Fruit fly (Drosophila melanogaster) whole organism, embryonic: ENCODE results near the gene wit.

Experiments used
- BEAF-32 ChIP-seq: fragments of 200-800 bp; sonication (Bioruptor generic); optimal IDR thresholded peaks from 3 replicates; lab custom pipeline; 2017; ENCODE audit warnings: missing biosample characterization, missing genetic modification characterization, mild to moderate bottlenecking, moderate library complexity, missing genetic modification reagents
- Bgb ChIP-seq: fragments of 200-800 bp; sonication (Bioruptor generic); IDR thresholded peaks from 2 replicates; pipeline ENCODE4 v1.3.6; 2022; ENCODE audit warnings: missing biosample characterization, missing genetic modification characterization; ENCODE audit not compliant: partially characterized antibody
- CG10267 ChIP-seq: fragments of 200-800 bp; sonication (Bioruptor generic); optimal IDR thresholded peaks from 2 replicates; lab custom pipeline; 2018; ENCODE audit warnings: missing biosample characterization, mild to moderate bottlenecking, missing genetic modification characterization, moderate library complexity
- CG10321 ChIP-seq: fragments of 200-800 bp; sonication (Bioruptor generic); IDR thresholded peaks from 2 replicates; pipeline ENCODE4 v1.3.6; 2022; ENCODE audit warnings: missing biosample characterization, missing genetic modification characterization
- CG12155 ChIP-seq: fragments of 200-800 bp; sonication (Bioruptor generic); optimal IDR thresholded peaks from 3 replicates; lab custom pipeline; 2016; ENCODE audit warnings: missing biosample characterization, missing genetic modification characterization
- CG12236 ChIP-seq: fragments of 200-800 bp; sonication (Bioruptor generic); optimal IDR thresholded peaks from 2 replicates; lab custom pipeline; 2016; ENCODE audit warnings: missing biosample characterization, missing genetic modification characterization
- CG13624 ChIP-seq: fragments of 200-800 bp; sonication (Bioruptor generic); optimal IDR thresholded peaks from 2 replicates; lab custom pipeline; 2016; ENCODE audit warnings: missing biosample characterization, missing genetic modification characterization
- CG13775 ChIP-seq: fragments of 200-800 bp; sonication (Bioruptor generic); optimal IDR thresholded peaks from 3 replicates; lab custom pipeline; 2017; ENCODE audit warnings: missing biosample characterization, mild to moderate bottlenecking, missing genetic modification characterization
- CG15073 ChIP-seq: fragments of 200-800 bp; sonication (Bioruptor generic); optimal IDR thresholded peaks from 2 replicates; lab custom pipeline; 2016; ENCODE audit warnings: missing biosample characterization, missing genetic modification characterization
- CG17912 ChIP-seq: fragments of 200-800 bp; sonication (Bioruptor generic); optimal IDR thresholded peaks from 2 replicates; lab custom pipeline; 2018; ENCODE audit warnings: missing biosample characterization, mild to moderate bottlenecking, missing genetic modification characterization
- CG18476 ChIP-seq: fragments of 200-800 bp; sonication (Bioruptor generic); optimal IDR thresholded peaks from 2 replicates; lab custom pipeline; 2016; ENCODE audit warnings: missing biosample characterization, mild to moderate bottlenecking, missing genetic modification characterization
- CG2129 ChIP-seq: fragments of 200-800 bp; sonication (Bioruptor generic); IDR thresholded peaks from 2 replicates; pipeline ENCODE4 v1.3.6; 2022; ENCODE audit warnings: missing biosample characterization, missing genetic modification characterization; ENCODE audit not compliant: partially characterized antibody
- CG2199 ChIP-seq: fragments of 200-800 bp; sonication (Bioruptor generic); IDR thresholded peaks from 3 replicates; pipeline ENCODE4 v1.3.6; 2022; ENCODE audit warnings: missing biosample characterization, missing genetic modification characterization
- CG2202 ChIP-seq: fragments of 200-800 bp; sonication (Bioruptor generic); optimal IDR thresholded peaks from 2 replicates; lab custom pipeline; 2018; ENCODE audit warnings: missing biosample characterization, mild to moderate bottlenecking, missing genetic modification characterization
- CG30431 ChIP-seq: fragments of 200-800 bp; sonication (Bioruptor generic); optimal IDR thresholded peaks from 2 replicates; lab custom pipeline; 2017; ENCODE audit warnings: missing biosample characterization, missing genetic modification characterization
- CG3065 ChIP-seq: fragments of 200-800 bp; sonication (Bioruptor generic); optimal IDR thresholded peaks from 2 replicates; lab custom pipeline; 2016; ENCODE audit warnings: missing biosample characterization, missing genetic modification characterization
- CG31224 ChIP-seq: fragments of 200-800 bp; sonication (Bioruptor generic); IDR thresholded peaks from 2 replicates; pipeline ENCODE4 v1.3.6; 2022; ENCODE audit warnings: missing biosample characterization, missing genetic modification characterization
- CG31441 ChIP-seq: fragments of 200-800 bp; sonication (Bioruptor generic); IDR thresholded peaks from 2 replicates; pipeline ENCODE4 v1.3.6; 2022; ENCODE audit warnings: missing biosample characterization, missing genetic modification characterization
- CG32767 ChIP-seq: fragments of 200-800 bp; sonication (Bioruptor generic); IDR thresholded peaks from 2 replicates; pipeline ENCODE4 v1.3.6; 2022; ENCODE audit warnings: missing biosample characterization, missing genetic modification characterization
- CG3407 ChIP-seq: fragments of 200-800 bp; sonication (Bioruptor generic); optimal IDR thresholded peaks from 2 replicates; lab custom pipeline; 2018; ENCODE audit warnings: missing biosample characterization, mild to moderate bottlenecking, missing genetic modification characterization
- CG3838 ChIP-seq: fragments of 200-800 bp; sonication (Bioruptor generic); optimal IDR thresholded peaks from 3 replicates; lab custom pipeline; 2016; ENCODE audit warnings: missing biosample characterization, missing genetic modification characterization
- CG8924 ChIP-seq: fragments of 200-800 bp; optimal IDR thresholded peaks from 3 replicates; lab custom pipeline; 2019; ENCODE audit warnings: missing biosample characterization, mild to moderate bottlenecking, missing genetic modification characterization, moderate library complexity
- Deaf1 ChIP-seq: fragments of 200-800 bp; optimal IDR thresholded peaks from 3 replicates; lab custom pipeline; 2019; ENCODE audit warnings: missing biosample characterization, mild to moderate bottlenecking, missing genetic modification characterization, moderate library complexity
- Doc3 ChIP-seq: fragments of 200-800 bp; sonication (Bioruptor generic); IDR thresholded peaks from 3 replicates; pipeline ENCODE4 v1.3.6; 2022; ENCODE audit warnings: missing biosample characterization, missing genetic modification characterization; ENCODE audit not compliant: partially characterized antibody
- Dp ChIP-seq: fragments of 200-800 bp; sonication (Bioruptor generic); optimal IDR thresholded peaks from 2 replicates; lab custom pipeline; 2018; ENCODE audit warnings: missing biosample characterization, mild to moderate bottlenecking, missing genetic modification characterization, moderate library complexity
- Ets97D ChIP-seq: fragments of 200-800 bp; sonication (Bioruptor generic); optimal IDR thresholded peaks from 3 replicates; lab custom pipeline; 2016; ENCODE audit warnings: missing biosample characterization, missing genetic modification characterization
- Gsc ChIP-seq: fragments of 200-800 bp; sonication (Bioruptor generic); IDR thresholded peaks from 2 replicates; pipeline ENCODE4 v1.3.6; 2022; ENCODE audit warnings: missing biosample characterization, missing genetic modification characterization
- HmgZ ChIP-seq: fragments of 200-800 bp; sonication (Bioruptor generic); optimal IDR thresholded peaks from 2 replicates; lab custom pipeline; 2018; ENCODE audit warnings: missing biosample characterization, mild to moderate bottlenecking, missing genetic modification characterization
- Hsf ChIP-seq: fragments of 200-800 bp; sonication (Bioruptor generic); optimal IDR thresholded peaks from 3 replicates; lab custom pipeline; 2016; ENCODE audit warnings: missing biosample characterization, missing genetic modification characterization
- Mrtf ChIP-seq: fragments of 200-800 bp; sonication (Bioruptor generic); IDR thresholded peaks from 3 replicates; pipeline ENCODE4 v1.3.6; 2022; ENCODE audit warnings: missing biosample characterization, missing genetic modification characterization
- Oli ChIP-seq: fragments of 200-800 bp; sonication (Bioruptor generic); optimal IDR thresholded peaks from 2 replicates; lab custom pipeline; 2018; ENCODE audit warnings: missing biosample characterization, mild to moderate bottlenecking, missing genetic modification characterization, moderate library complexity
- cad ChIP-seq: fragments of >200 bp; optimal IDR thresholded peaks from 2 replicates; lab custom pipeline; 2017; ENCODE audit warnings: missing biosample characterization, missing genetic modification characterization
- cas ChIP-seq: fragments of 200-800 bp; sonication (Bioruptor generic); IDR thresholded peaks from 2 replicates; pipeline ENCODE4 v1.3.6; 2022; ENCODE audit warnings: missing biosample characterization, missing genetic modification characterization
- corto ChIP-seq: fragments of 200-800 bp; sonication (Bioruptor generic); optimal IDR thresholded peaks from 2 replicates; lab custom pipeline; 2016; ENCODE audit warnings: missing biosample characterization, mild to moderate bottlenecking, missing genetic modification characterization, moderate library complexity
- crol ChIP-seq: fragments of 200-800 bp; sonication (Bioruptor generic); IDR thresholded peaks from 2 replicates; pipeline ENCODE4 v1.3.6; 2022; ENCODE audit warnings: missing biosample characterization, missing genetic modification characterization
- ewg ChIP-seq: fragments of 200-800 bp; sonication (Bioruptor generic); optimal IDR thresholded peaks from 3 replicates; lab custom pipeline; 2017; ENCODE audit warnings: mild to moderate bottlenecking, missing biosample characterization, missing genetic modification reagents, missing genetic modification characterization
- fd64A ChIP-seq: fragments of 200-800 bp; sonication (Bioruptor generic); optimal IDR thresholded peaks from 3 replicates; lab custom pipeline; 2018; ENCODE audit warnings: missing biosample characterization, mild to moderate bottlenecking, missing genetic modification characterization
- fu2 ChIP-seq: fragments of 200-800 bp; sonication (Bioruptor generic); optimal IDR thresholded peaks from 2 replicates; lab custom pipeline; 2016; ENCODE audit warnings: missing biosample characterization, missing genetic modification characterization
- gfzf ChIP-seq: fragments of 200-800 bp; sonication (Bioruptor generic); optimal IDR thresholded peaks from 2 replicates; lab custom pipeline; 2016; ENCODE audit warnings: missing biosample characterization, mild to moderate bottlenecking, missing genetic modification characterization, moderate library complexity
- gsb-n ChIP-seq: fragments of 200-800 bp; sonication (Bioruptor generic); optimal IDR thresholded peaks from 3 replicates; lab custom pipeline; 2018; ENCODE audit warnings: missing biosample characterization, mild to moderate bottlenecking, missing genetic modification characterization
- klu ChIP-seq: fragments of 200-800 bp; sonication (Bioruptor generic); IDR thresholded peaks from 2 replicates; pipeline ENCODE4 v1.3.6; 2022; ENCODE audit warnings: missing biosample characterization, missing genetic modification characterization
- lola ChIP-seq, 3 experiments: fragments of >200 bp in 2 of 3; fragments of 200-800 bp in 1 of 3; sonication (Bioruptor generic) in 1 of 3; optimal IDR thresholded peaks; 2 replicates each; lab custom pipeline; 2017 to 2019; ENCODE audit warnings: missing biosample characterization in 3 of 3, missing genetic modification characterization in 3 of 3, mild to moderate bottlenecking in 1 of 3, moderate library complexity in 1 of 3
- nerfin-1 ChIP-seq: fragments of 200-800 bp; sonication (Bioruptor generic); optimal IDR thresholded peaks from 3 replicates; lab custom pipeline; 2019; ENCODE audit warnings: missing biosample characterization, mild to moderate bottlenecking, missing genetic modification characterization, moderate library complexity
- pb ChIP-seq: fragments of 200-800 bp; sonication (Bioruptor generic); optimal IDR thresholded peaks from 3 replicates; lab custom pipeline; 2016; ENCODE audit warnings: missing biosample characterization, missing genetic modification characterization
- pho ChIP-seq: fragments of 200-800 bp; sonication (Bioruptor generic); optimal IDR thresholded peaks from 2 replicates; lab custom pipeline; 2016; ENCODE audit warnings: missing biosample characterization, missing genetic modification characterization
- pnt ChIP-seq: fragments of 200-800 bp; sonication (Bioruptor generic); optimal IDR thresholded peaks from 3 replicates; lab custom pipeline; 2016; ENCODE audit warnings: missing biosample characterization, missing genetic modification characterization
- slbo ChIP-seq: fragments of 200-800 bp; sonication (Bioruptor generic); IDR thresholded peaks from 2 replicates; pipeline ENCODE4 v1.3.6; 2022; ENCODE audit warnings: missing biosample characterization, missing genetic modification characterization
- ssp ChIP-seq: fragments of 200-800 bp; sonication (Bioruptor generic); IDR thresholded peaks from 2 replicates; pipeline ENCODE4 v1.3.6; 2022; ENCODE audit warnings: missing biosample characterization, missing genetic modification characterization
- usp ChIP-seq: fragments of >200 bp; optimal IDR thresholded peaks from 2 replicates; lab custom pipeline; 2017; ENCODE audit warnings: missing biosample characterization, missing genetic modification characterization
- z ChIP-seq: fragments of 200-800 bp; sonication (Bioruptor generic); IDR thresholded peaks from 3 replicates; pipeline ENCODE4 v1.3.6; 2022; ENCODE audit warnings: missing biosample characterization, missing genetic modification characterization
- zen2 ChIP-seq: fragments of 200-800 bp; sonication (Bioruptor generic); IDR thresholded peaks from 3 replicates; pipeline ENCODE4 v1.3.6; 2022; ENCODE audit warnings: missing biosample characterization, missing genetic modification characterization; ENCODE audit not compliant: partially characterized antibody

The wit gene

DNA sequence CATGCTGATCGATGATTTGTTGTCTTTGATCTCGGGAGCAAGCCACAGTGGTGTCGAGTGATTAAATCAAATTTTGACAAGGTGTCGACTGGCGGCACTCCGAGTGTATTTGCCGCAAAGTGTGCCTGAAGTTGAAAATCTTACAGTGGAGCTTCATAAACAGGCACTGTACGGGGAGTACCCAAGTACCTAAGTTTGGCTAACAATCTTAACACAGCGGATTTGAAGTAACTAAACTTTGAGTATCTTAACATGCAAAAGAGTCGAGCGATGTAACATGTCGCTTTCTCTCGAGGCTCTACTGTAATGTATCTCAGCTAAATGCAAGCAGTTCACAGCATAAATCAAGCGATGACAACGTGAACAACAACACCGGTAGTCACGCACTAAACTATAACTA, 54.8 kb downstream of the wit start (continued):
- TF ChIP-seq Hsf, result peak; percentile 67
- TF ChIP-seq cas (GFP tag; lab: Robert Waterston, UW), result no peak
- no peak for TF ChIP-seq Bgb (GFP tag; lab: Robert Waterston, UW)
- TF ChIP-seq zen2 (GFP tag; lab: Robert Waterston, UW), result no peak
- TF ChIP-seq CG12155 (GFP tag; lab: Kevin White, UChicago), result peak; percentile 34
- peak; percentile 76 for TF ChIP-seq pnt (GFP tag; lab: Kevin White, UChicago)
- peak; percentile 24 for TF ChIP-seq CG18476 (GFP tag; lab: Kevin White, UChicago)
- TF ChIP-seq klu, result peak; percentile 37; the same call in 1 of the 2 replicates
- TF ChIP-seq fu2, result no peak
- peak; percentile 58 for TF ChIP-seq slbo (GFP tag; lab: Robert Waterston, UW)
- peak; percentile 53 for TF ChIP-seq ssp (GFP tag; lab: Robert Waterston, UW)
- TF ChIP-seq CG10321 (GFP tag; lab: Robert Waterston, UW), result no peak
- no peak for TF ChIP-seq CG2129 (GFP tag; lab: Robert Waterston, UW)
- TF ChIP-seq CG32767 (GFP tag; lab: Robert Waterston, UW), result peak; percentile 46; the same call in 1 of the 2 replicates
- peak; percentile 83 for TF ChIP-seq CG30431 (GFP tag; lab: Kevin White, UChicago)
- TF ChIP-seq CG17912 (GFP tag; lab: Kevin White, UChicago), result no peak
- TF ChIP-seq Ets97D (GFP tag; lab: Kevin White, UChicago), result peak; percentile 4
- 0 out of 2 replicates have a peak, but pooled peaks have one; percentile 25 for TF ChIP-seq CG31224 (GFP tag; lab: Robert Waterston, UW)
- no peak for TF ChIP-seq CG13624 (GFP tag; lab: Kevin White, UChicago)
- TF ChIP-seq CG2202 (tag; lab: Kevin White, UChicago), result peak; percentile 60
- TF ChIP-seq Oli (tag; lab: Kevin White, UChicago), result peak; percentile 65
- TF ChIP-seq Doc3 (GFP tag; lab: Robert Waterston, UW), result no peak
- TF ChIP-seq corto (GFP tag; lab: Kevin White, UChicago), result no peak
- peak; percentile 58 for TF ChIP-seq CG10267
- TF ChIP-seq cad (GFP tag; lab: Kevin White, UChicago), result no peak
- peak; percentile 56 for TF ChIP-seq ewg
- TF ChIP-seq HmgZ (tag; lab: Kevin White, UChicago), result no peak
- peak; percentile 16 for TF ChIP-seq pb (GFP tag; lab: Kevin White, UChicago)
- TF ChIP-seq lola (GFP tag; optimal IDR thresholded peaks at IDR 0.05; lab: Kevin White, UChicago), result peak in 1 of 3 experiments; percentile 76
- TF ChIP-seq CG2199 (GFP tag; lab: Robert Waterston, UW), result peak; percentile 28; the same call in 1 of the 3 replicates
- TF ChIP-seq BEAF-32, result no peak
- TF ChIP-seq CG3065 (GFP tag; lab: Kevin White, UChicago), result no peak
- no peak for TF ChIP-seq Deaf1 (tag; lab: Kevin White, UChicago)
- peak; percentile 60 for TF ChIP-seq CG31441 (GFP tag; lab: Robert Waterston, UW)
- TF ChIP-seq fd64A (GFP tag; lab: Kevin White, UChicago), result peak; percentile 71
- TF ChIP-seq gfzf (GFP tag; lab: Kevin White, UChicago), result no peak
- TF ChIP-seq Dp, result no peak
- peak; percentile 21; the same call in 1 of the 2 replicates for TF ChIP-seq crol
- peak; percentile 42 for TF ChIP-seq CG13775 (GFP tag; lab: Kevin White, UChicago)
- 0 out of 3 replicates have a peak, but pooled peaks have one; percentile 15 for TF ChIP-seq z (GFP tag; lab: Robert Waterston, UW)
- no peak for TF ChIP-seq CG15073 (GFP tag; lab: Kevin White, UChicago)
- no peak for TF ChIP-seq usp (GFP tag; lab: Kevin White, UChicago)
- peak; percentile 56 for TF ChIP-seq nerfin-1 (tag; lab: Kevin White, UChicago)
- peak; percentile 61; the same call in 1 of the 2 replicates for TF ChIP-seq Gsc
- no peak for TF ChIP-seq CG3838 (GFP tag; lab: Kevin White, UChicago)
- TF ChIP-seq CG12236, result peak; percentile 39
- TF ChIP-seq CG3407 (GFP tag; lab: Kevin White, UChicago), result peak; percentile 29
- peak; percentile 61; the same call in 1 of the 3 replicates for TF ChIP-seq Mrtf
- peak; percentile 65 for TF ChIP-seq gsb-n (tag; lab: Kevin White, UChicago)
- TF ChIP-seq CG8924 (tag; lab: Kevin White, UChicago), result peak; percentile 61
- TF ChIP-seq pho (GFP tag; lab: Kevin White, UChicago), result no peak
